Fruit fly (Drosophila melanogaster): ENCODE measurements around the gene mRpS24.
A peak's percentile ranks its signal among the peaks of the same experiment; 100 is the strongest.

Gene mRpS24

dm6 chr3R:24130080-24130479 lies 33.3 kb downstream of the mRpS24 start, which contains the start of the genes GatB and Tsc1 (continued):
- TF ChIP-seq bigmax (GFP tag; optimal IDR thresholded peaks at IDR 0.05) (peak; percentile 82), kni (GFP tag; optimal IDR thresholded peaks at IDR 0.05) (no peak), CG2116 (GFP tag; optimal IDR thresholded peaks at IDR 0.05) (peak; percentile 45), CG16815 (GFP tag; optimal IDR thresholded peaks at IDR 0.05) (no peak), CG18476 (GFP tag; optimal IDR thresholded peaks at IDR 0.05) (no peak), lmd (GFP tag; IDR thresholded peaks at IDR 0.05) (no peak), CG2678 (tag; optimal IDR thresholded peaks at IDR 0.05) (no peak), CG9727 (GFP tag; optimal IDR thresholded peaks at IDR 0.05) (no peak), Sry-δ (GFP tag; optimal IDR thresholded peaks at IDR 0.05) (peak; percentile 45), CG2889 (GFP tag; IDR thresholded peaks at IDR 0.05) (no peak), z (GFP tag; IDR thresholded peaks at IDR 0.05) (no peak), CG8478 (optimal IDR thresholded peaks at IDR 0.05) (no peak), ranshi (GFP tag; IDR thresholded peaks at IDR 0.05) (no peak), gfzf (GFP tag; optimal IDR thresholded peaks at IDR 0.05) (peak; percentile 5), CG14667 (GFP tag; IDR thresholded peaks at IDR 0.05) (no peak), aop (GFP tag; IDR thresholded peaks at IDR 0.05) (no peak), CG32772 (GFP tag; IDR thresholded peaks at IDR 0.05) (no peak), Ptx1 (GFP tag; IDR thresholded peaks at IDR 0.05) (no peak), seq (GFP tag; IDR thresholded peaks at IDR 0.05) (no peak), CG7839 (tag; optimal IDR thresholded peaks at IDR 0.05) (no peak), CG8281 (tag; optimal IDR thresholded peaks at IDR 0.05) (no peak), CG15269 (tag; optimal IDR thresholded peaks at IDR 0.05) (no peak), CG9876 (GFP tag; optimal IDR thresholded peaks at IDR 0.05) (no peak), CG2712 (tag; optimal IDR thresholded peaks at IDR 0.05) (no peak), toy (GFP tag; IDR thresholded peaks at IDR 0.05) (no peak), phol (tag; optimal IDR thresholded peaks at IDR 0.05) (peak; percentile 3), CG2129 (GFP tag; IDR thresholded peaks at IDR 0.05; ENCODE audit: partially characterized antibody) (no peak), Nf-YC (tag; optimal IDR thresholded peaks at IDR 0.05) (no peak), corto (GFP tag; optimal IDR thresholded peaks at IDR 0.05) (no peak), BEAF-32 (GFP tag; optimal IDR thresholded peaks at IDR 0.05) (peak; percentile 59), p53 (GFP tag; optimal IDR thresholded peaks at IDR 0.05) (no peak), ro (GFP tag; IDR thresholded peaks at IDR 0.05) (no peak), H2.0 (GFP tag; IDR thresholded peaks at IDR 0.05) (no peak), Fer3 (tag; optimal IDR thresholded peaks at IDR 0.05) (no peak), wek (GFP tag; optimal IDR thresholded peaks at IDR 0.05) (peak; percentile 17), sens (GFP tag) (peak; percentile 6), NC2β (GFP tag; optimal IDR thresholded peaks at IDR 0.05) (no peak), CG18619 (GFP tag; optimal IDR thresholded peaks at IDR 0.05) (no peak), slou (GFP tag; optimal IDR thresholded peaks at IDR 0.05) (no peak), CG31365 (tag; optimal IDR thresholded peaks at IDR 0.05) (no peak), CG3995 (GFP tag; optimal IDR thresholded peaks at IDR 0.05) (peak; percentile 53), bsh (GFP tag; optimal IDR thresholded peaks at IDR 0.05) (no peak), CG9437 (GFP tag; optimal IDR thresholded peaks at IDR 0.05) (no peak), CG4617 (GFP tag; optimal IDR thresholded peaks at IDR 0.05; ENCODE audit: borderline replicate concordance) (peak; percentile 75), ftz-f1 (GFP tag; optimal IDR thresholded peaks at IDR 0.05) (no peak), CG17802 (tag; optimal IDR thresholded peaks at IDR 0.05) (no peak), CG14050 (GFP tag; IDR thresholded peaks at IDR 0.05) (no peak), nau (GFP tag; optimal IDR thresholded peaks at IDR 0.05) (no peak), esg (GFP tag; conservative IDR thresholded peaks at IDR 0.05) (no peak), CG8089 (GFP tag; optimal IDR thresholded peaks at IDR 0.05) (no peak), Med (GFP tag) (peak; percentile 48), H15 (GFP tag; IDR thresholded peaks at IDR 0.05) (no peak), CG3838 (GFP tag; optimal IDR thresholded peaks at IDR 0.05) (peak; percentile 97)
